Worm (Caenorhabditis elegans) whole organism, mixed stage, embryonic: ENCODE data around the gene sdz-20.
"Not testable (repeated sequence)": the region's sequence is repeated elsewhere in the genome, so short reads cannot be mapped to it uniquely, and the experiment has no call there.

Experiments
- ces-1 ChIP-seq: fragments of 150-350 bp; optimal IDR thresholded peaks from 2 replicates; lab custom pipeline; 2014; ENCODE audit warnings: missing biosample characterization, missing genetic modification reagents, missing genetic modification characterization
- drap-1 ChIP-seq: fragments of 200-800 bp; sonication (Bioruptor generic); optimal IDR thresholded peaks from 3 replicates; lab custom pipeline; 2018; ENCODE audit warnings: mild to moderate bottlenecking, missing genetic modification characterization, missing compliant biosample characterization
- elt-3 ChIP-seq: fragments of 150-350 bp; optimal IDR thresholded peaks from 2 replicates; lab custom pipeline; 2014; ENCODE audit warnings: missing biosample characterization, missing genetic modification characterization
- flh-1 ChIP-seq: fragments of 200-800 bp; sonication (Bioruptor generic); optimal IDR thresholded peaks from 2 replicates; lab custom pipeline; 2018; ENCODE audit warnings: mild to moderate bottlenecking, missing genetic modification characterization, moderate library complexity, missing compliant biosample characterization
- ham-2 ChIP-seq: fragments of 200-800 bp; sonication (Bioruptor generic); optimal IDR thresholded peaks from 2 replicates; lab custom pipeline; 2018; ENCODE audit warnings: mild to moderate bottlenecking, missing genetic modification characterization, missing compliant biosample characterization
- lin-32 ChIP-seq: fragments of 200-800 bp; sonication (Bioruptor generic); optimal IDR thresholded peaks from 2 replicates; lab custom pipeline; 2018; ENCODE audit warnings: mild to moderate bottlenecking, missing genetic modification characterization, missing compliant biosample characterization
- mep-1 ChIP-seq: fragments of 150-350 bp; optimal IDR thresholded peaks from 2 replicates; lab custom pipeline; 2017; ENCODE audit warnings: missing biosample characterization, missing genetic modification reagents, missing genetic modification characterization, inconsistent platforms
- nhr-237 ChIP-seq: fragments of 150-350 bp; optimal IDR thresholded peaks from 2 replicates; lab custom pipeline; 2014; ENCODE audit warnings: missing biosample characterization, missing genetic modification characterization
- nhr-28 ChIP-seq: fragments of 150-350 bp; optimal IDR thresholded peaks from 2 replicates; lab custom pipeline; 2014; ENCODE audit warnings: missing biosample characterization, missing genetic modification characterization
- snpc-4 ChIP-seq: fragments of 150-350 bp; optimal IDR thresholded peaks from 2 replicates; lab custom pipeline; 2014; ENCODE audit warnings: missing biosample characterization, missing genetic modification characterization
- sptf-1 ChIP-seq: sonication (generic microtip); optimal IDR thresholded peaks from 2 replicates; lab custom pipeline; 2017; ENCODE audit warnings: mild to moderate bottlenecking, missing genetic modification characterization, moderate library complexity, missing compliant biosample characterization
- ztf-11 ChIP-seq: fragments of 150-350 bp; optimal IDR thresholded peaks from 2 replicates; lab custom pipeline; 2014; ENCODE audit warnings: missing biosample characterization, missing genetic modification characterization

DNA sequence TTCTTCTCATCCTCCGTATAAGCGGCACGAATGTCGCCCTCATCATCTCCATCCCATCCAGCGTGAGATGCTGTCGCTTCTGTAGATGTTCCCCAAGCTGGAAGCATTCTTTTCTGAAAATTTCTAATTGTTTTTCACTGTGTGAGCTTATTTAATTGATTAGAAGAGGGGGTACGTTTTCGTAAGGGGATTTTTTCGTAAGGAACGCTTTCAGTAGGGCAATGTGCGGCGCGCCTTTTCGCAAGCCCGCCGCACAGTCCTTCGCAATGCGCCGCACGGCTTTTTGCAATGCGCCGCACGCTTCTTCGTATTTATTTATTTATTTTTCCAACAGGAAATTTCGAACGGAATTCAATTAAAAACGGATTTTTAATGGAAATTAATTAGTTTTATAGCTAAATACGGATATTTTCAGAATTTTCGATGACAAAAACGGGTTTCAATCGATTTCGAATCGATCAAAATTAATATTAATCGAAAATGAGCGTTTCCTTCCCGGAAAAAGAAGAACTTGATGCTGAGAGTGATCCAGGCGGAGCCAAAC is 40.8 kb upstream of the sdz-20 start, which contains the start of gene set-25:
- TF ChIP-seq lin-32 (GFP tag; lab: Kevin White, UChicago); ces-1 (GFP tag; lab: Kevin White, UChicago); elt-3 (tag; lab: Kevin White, UChicago); nhr-237 (tag; lab: Kevin White, UChicago); flh-1 (GFP tag; lab: Kevin White, UChicago); mep-1 (tag; lab: Kevin White, UChicago); ham-2 (GFP tag; lab: Kevin White, UChicago); snpc-4 (tag; lab: Kevin White, UChicago); nhr-28 (tag; lab: Kevin White, UChicago); ztf-11 (tag; lab: Kevin White, UChicago): not testable (repeated sequence)
- TF ChIP-seq sptf-1 (tag; lab: Kevin White, UChicago) (peak; percentile 50), drap-1 (peak; percentile 14)
